Worm (Caenorhabditis elegans) whole organism, L1 larva: Measurements from ENCODE around the gene gck-2.

ENCODE experiments used
- C04F5.9 ChIP-seq: sonication (generic microtip); optimal IDR thresholded peaks from 2 replicates; lab custom pipeline; 2016; ENCODE audit warnings: missing genetic modification characterization, missing compliant biosample characterization
- C16A3.4 ChIP-seq: fragments of 150-350 bp; optimal IDR thresholded peaks from 2 replicates; lab custom pipeline; 2014; ENCODE audit warnings: missing biosample characterization, missing genetic modification characterization
- aha-1 ChIP-seq: fragments of 150-350 bp; optimal IDR thresholded peaks from 2 replicates; lab custom pipeline; 2014; ENCODE audit warnings: missing biosample characterization, missing genetic modification characterization
- aly-2 ChIP-seq: fragments of 150-350 bp; optimal IDR thresholded peaks from 2 replicates; lab custom pipeline; 2014; ENCODE audit warnings: missing biosample characterization, missing genetic modification characterization
- blmp-1 ChIP-seq: fragments of 150-350 bp; optimal IDR thresholded peaks from 2 replicates; lab custom pipeline; 2014; ENCODE audit warnings: missing biosample characterization, missing genetic modification characterization
- ceh-8 ChIP-seq: fragments of 200-800 bp; sonication (Bioruptor generic); optimal IDR thresholded peaks from 2 replicates; lab custom pipeline; 2018; ENCODE audit warnings: mild to moderate bottlenecking, missing genetic modification characterization, moderate library complexity, missing compliant biosample characterization
- ceh-90 ChIP-seq: sonication (generic microtip); optimal IDR thresholded peaks from 2 replicates; lab custom pipeline; 2016; ENCODE audit warnings: missing genetic modification characterization, missing compliant biosample characterization
- dpl-1 ChIP-seq, 3 experiments: fragments of 150-350 bp in 2 of 3; sonication (generic microtip) in 1 of 3; optimal IDR thresholded peaks; 2 replicates each; lab custom pipeline; 2014 to 2017; ENCODE audit warnings: missing biosample characterization in 3 of 3, missing genetic modification characterization in 3 of 3, missing genetic modification reagents in 3 of 3
- dsc-1 ChIP-seq: sonication (generic microtip); optimal IDR thresholded peaks from 2 replicates; lab custom pipeline; 2016; ENCODE audit warnings: mild to moderate bottlenecking, missing genetic modification characterization, missing compliant biosample characterization
- efl-1 ChIP-seq, 4 experiments: fragments of 150-350 bp; optimal IDR thresholded peaks in 3 of 4; peaks in 1 of 4; 1 replicate in 1 of 4; 2 replicates in 3 of 4; lab custom pipeline; 2014; ENCODE audit warnings: missing biosample characterization in 2 of 4, missing genetic modification characterization in 2 of 4, missing genetic modification reagents in 2 of 4
- elt-3 ChIP-seq, 6 experiments: fragments of 150-350 bp in 1 of 6; sonication (generic microtip); optimal IDR thresholded peaks; 2 replicates each; lab custom pipeline; 2017 to 2018; ENCODE audit warnings: missing biosample characterization in 6 of 6, missing genetic modification characterization in 6 of 6, inconsistent platforms in 1 of 6
- fos-1 ChIP-seq: fragments of 150-350 bp; optimal IDR thresholded peaks from 2 replicates; lab custom pipeline; 2014; ENCODE audit warnings: missing biosample characterization, missing genetic modification characterization
- hlh-17 ChIP-seq: fragments of 200-800 bp; sonication (Bioruptor generic); optimal IDR thresholded peaks from 2 replicates; lab custom pipeline; 2018; ENCODE audit warnings: missing genetic modification characterization, mild to moderate bottlenecking, missing compliant biosample characterization, moderate library complexity, borderline replicate concordance
- irx-1 ChIP-seq: sonication (generic microtip); optimal IDR thresholded peaks from 2 replicates; lab custom pipeline; 2016; ENCODE audit warnings: missing genetic modification characterization, missing compliant biosample characterization
- jun-1 ChIP-seq: fragments of 150-350 bp; optimal IDR thresholded peaks from 2 replicates; lab custom pipeline; 2014; ENCODE audit warnings: missing biosample characterization, missing genetic modification reagents, missing genetic modification characterization
- lin-13 ChIP-seq: fragments of 150-350 bp; optimal IDR thresholded peaks from 2 replicates; lab custom pipeline; 2014; ENCODE audit warnings: missing biosample characterization, missing genetic modification reagents, missing genetic modification characterization
- lin-14 ChIP-seq: fragments of 200-800 bp; sonication (Bioruptor generic); optimal IDR thresholded peaks from 2 replicates; lab custom pipeline; 2018; ENCODE audit warnings: mild to moderate bottlenecking, missing genetic modification characterization, moderate library complexity, missing compliant biosample characterization
- lin-15B ChIP-seq: fragments of 150-350 bp; sonication (generic microtip); optimal IDR thresholded peaks from 3 replicates; lab custom pipeline; 2014; ENCODE audit warnings: missing biosample characterization, missing genetic modification characterization
- lin-35 ChIP-seq, 2 experiments: fragments of 150-350 bp; optimal IDR thresholded peaks; 2 replicates each; lab custom pipeline; 2014; ENCODE audit warnings: missing biosample characterization in 2 of 2, missing genetic modification characterization in 2 of 2, missing genetic modification reagents in 2 of 2
- lin-39 ChIP-seq: fragments of 150-350 bp; optimal IDR thresholded peaks from 2 replicates; lab custom pipeline; 2014; ENCODE audit warnings: missing biosample characterization, missing genetic modification reagents, missing genetic modification characterization
- lsy-2 ChIP-seq, 2 experiments: fragments of 150-350 bp; optimal IDR thresholded peaks; 2 replicates each; lab custom pipeline; 2014; ENCODE audit warnings: missing biosample characterization in 2 of 2, missing genetic modification characterization in 2 of 2
- mab-9 ChIP-seq: fragments of 200-800 bp; sonication (Bioruptor generic); IDR thresholded peaks from 2 replicates; pipeline ENCODE4 v1.3.6; 2022; ENCODE audit warnings: missing genetic modification reagents, missing genetic modification characterization, missing compliant biosample characterization
- mef-2 ChIP-seq: fragments of 150-350 bp; optimal IDR thresholded peaks from 2 replicates; lab custom pipeline; 2014; ENCODE audit warnings: missing biosample characterization, missing genetic modification characterization
- mep-1 ChIP-seq: fragments of 150-350 bp; optimal IDR thresholded peaks from 2 replicates; lab custom pipeline; 2014; ENCODE audit warnings: missing biosample characterization, missing genetic modification characterization
- nhr-12 ChIP-seq: sonication (generic microtip); optimal IDR thresholded peaks from 2 replicates; lab custom pipeline; 2017; ENCODE audit warnings: missing biosample characterization, missing genetic modification characterization
- nhr-19 ChIP-seq: fragments of 200-800 bp; sonication (Bioruptor generic); conservative IDR thresholded peaks from 2 replicates; pipeline ENCODE4 v1.3.6; 2022; ENCODE audit warnings: missing genetic modification characterization, missing compliant biosample characterization
- nhr-20 ChIP-seq: sonication (generic microtip); optimal IDR thresholded peaks from 2 replicates; lab custom pipeline; 2016; ENCODE audit warnings: mild to moderate bottlenecking, missing genetic modification characterization, missing compliant biosample characterization
- nhr-237 ChIP-seq: fragments of 150-350 bp; optimal IDR thresholded peaks from 2 replicates; lab custom pipeline; 2014; ENCODE audit warnings: missing biosample characterization, missing genetic modification characterization
- nhr-28 ChIP-seq: fragments of 150-350 bp; optimal IDR thresholded peaks from 2 replicates; lab custom pipeline; 2014; ENCODE audit warnings: missing biosample characterization, missing genetic modification characterization
- nhr-47 ChIP-seq: sonication (generic microtip); optimal IDR thresholded peaks from 2 replicates; lab custom pipeline; 2016; ENCODE audit warnings: mild to moderate bottlenecking, missing genetic modification characterization, moderate library complexity, missing compliant biosample characterization
- nhr-71 ChIP-seq: sonication (generic microtip); optimal IDR thresholded peaks from 2 replicates; lab custom pipeline; 2016; ENCODE audit warnings: mild to moderate bottlenecking, missing genetic modification characterization, moderate library complexity, missing compliant biosample characterization
- nhr-76 ChIP-seq: sonication (generic microtip); optimal IDR thresholded peaks from 2 replicates; lab custom pipeline; 2017; ENCODE audit warnings: missing biosample characterization, missing genetic modification characterization
- nhr-77 ChIP-seq: fragments of 150-350 bp; optimal IDR thresholded peaks from 2 replicates; lab custom pipeline; 2014; ENCODE audit warnings: missing biosample characterization, missing genetic modification characterization
- nhr-84 ChIP-seq: sonication (generic microtip); optimal IDR thresholded peaks from 2 replicates; lab custom pipeline; 2017; ENCODE audit warnings: missing biosample characterization, missing genetic modification characterization
- nhr-85 ChIP-seq: sonication (generic microtip); peaks from one replicate; lab custom pipeline; 2016; ENCODE audit warnings: missing genetic modification characterization, inconsistent platforms, missing compliant biosample characterization
- pax-3 ChIP-seq: fragments of 200-800 bp; sonication (Bioruptor generic); optimal IDR thresholded peaks from 2 replicates; lab custom pipeline; 2018; ENCODE audit warnings: mild to moderate bottlenecking, missing genetic modification characterization, moderate library complexity, missing compliant biosample characterization
- rnt-1 ChIP-seq: sonication (generic microtip); optimal IDR thresholded peaks from 2 replicates; lab custom pipeline; 2016; ENCODE audit warnings: mild to moderate bottlenecking, missing genetic modification characterization, moderate library complexity, missing compliant biosample characterization
- skn-1 ChIP-seq: fragments of 150-350 bp; optimal IDR thresholded peaks from 2 replicates; lab custom pipeline; 2014; ENCODE audit warnings: missing biosample characterization, missing genetic modification characterization
- snu-23 ChIP-seq: sonication (generic microtip); optimal IDR thresholded peaks from 2 replicates; lab custom pipeline; 2016; ENCODE audit warnings: missing genetic modification characterization, missing compliant biosample characterization
- sox-4 ChIP-seq: sonication (generic microtip); optimal IDR thresholded peaks from 2 replicates; lab custom pipeline; 2016; ENCODE audit warnings: missing genetic modification characterization, missing compliant biosample characterization
- sup-37 ChIP-seq: fragments of 200-800 bp; sonication (Bioruptor generic); optimal IDR thresholded peaks from 2 replicates; lab custom pipeline; 2018; ENCODE audit warnings: mild to moderate bottlenecking, missing genetic modification characterization, missing compliant biosample characterization
- swsn-7 ChIP-seq: sonication (generic microtip); optimal IDR thresholded peaks from 2 replicates; lab custom pipeline; 2016; ENCODE audit warnings: missing genetic modification characterization, missing compliant biosample characterization
- tbx-2 ChIP-seq: sonication (generic microtip); optimal IDR thresholded peaks from 2 replicates; lab custom pipeline; 2016; ENCODE audit warnings: missing genetic modification characterization, missing compliant biosample characterization
- unc-30 ChIP-seq: sonication (generic microtip); optimal IDR thresholded peaks from 2 replicates; lab custom pipeline; 2017; ENCODE audit warnings: missing biosample characterization, missing genetic modification characterization
- unc-62 ChIP-seq: fragments of 150-350 bp; optimal IDR thresholded peaks from 2 replicates; lab custom pipeline; 2014; ENCODE audit warnings: missing biosample characterization, missing genetic modification reagents, missing genetic modification characterization
- xbp-1 ChIP-seq: sonication (generic microtip); optimal IDR thresholded peaks from 2 replicates; lab custom pipeline; 2016; ENCODE audit warnings: missing genetic modification characterization, missing compliant biosample characterization
- zip-4 ChIP-seq: fragments of 200-800 bp; sonication (Bioruptor generic); optimal IDR thresholded peaks from 2 replicates; lab custom pipeline; 2018; ENCODE audit warnings: mild to moderate bottlenecking, missing genetic modification characterization, moderate library complexity, missing compliant biosample characterization
- ztf-11 ChIP-seq, 2 experiments: sonication (generic microtip); optimal IDR thresholded peaks; 2 replicates each; lab custom pipeline; 2016 to 2017; ENCODE audit warnings: missing genetic modification characterization in 2 of 2, missing biosample characterization in 1 of 2, missing compliant biosample characterization in 1 of 2

gck-2 gene

ce11 chrV:6792565-6792964 lies at the start of gene gck-2:
Gene gck-2, minus strand, starts transcription at chrV:6792665.
- no peak for TF ChIP-seq nhr-19 (GFP tag; lab: Robert Waterston, UW)
- no peak for TF ChIP-seq mab-9
- no peak for TF ChIP-seq pax-3 (tag; lab: Kevin White, UChicago)
- no peak for TF ChIP-seq fos-1 (tag; lab: Kevin White, UChicago)
- TF ChIP-seq aly-2, result no peak
- TF ChIP-seq zip-4 (GFP tag; lab: Kevin White, UChicago), result no peak
- TF ChIP-seq C16A3.4, result no peak
- TF ChIP-seq nhr-28 (tag; lab: Kevin White, UChicago), result no peak
- TF ChIP-seq tbx-2 (tag; lab: Kevin White, UChicago), result no peak
- TF ChIP-seq sox-4, result no peak
- no peak for TF ChIP-seq nhr-12 (tag; lab: Kevin White, UChicago)
- no peak for TF ChIP-seq C04F5.9 (tag; lab: Kevin White, UChicago)
- no peak for TF ChIP-seq xbp-1 (tag; lab: Kevin White, UChicago)
- TF ChIP-seq jun-1 (tag; lab: Kevin White, UChicago), result no peak
- no peak for TF ChIP-seq nhr-76 (tag; lab: Kevin White, UChicago)
- no peak for TF ChIP-seq mef-2
- TF ChIP-seq nhr-77 (tag; lab: Kevin White, UChicago), result no peak

- TF ChIP-seq nhr-237 (tag; lab: Kevin White, UChicago) (no peak), efl-1 (optimal IDR thresholded peaks at IDR 0.05; lab: Kevin White, UChicago) (no peak), efl-1 (GFP tag; optimal IDR thresholded peaks at IDR 0.05 in 1 of 2; lab: Kevin White, UChicago) (peak in 1 of 2 experiments; percentile 89)
- TF ChIP-seq, all 84 proteins: peak for 1
Observed at ce11 chrV:6839008-6839407, 46.5 kb upstream of the gck-2 start, which contains the start of gene hpo-8. Gene hpo-8, plus strand, starts transcription at chrV:6839289.

ce11 chrV:6838599-6838998 lies 46.1 kb upstream of the gck-2 start, which contains the start of gene T15B7.15:
Gene T15B7.15, minus strand, starts transcription at chrV:6838665.
- peak; percentile 25 to 71 for TF ChIP-seq lsy-2 (tag; optimal IDR thresholded peaks at IDR 0.05; lab: Kevin White, UChicago)
- TF ChIP-seq ceh-90 (tag; lab: Kevin White, UChicago), result no peak
- no peak for TF ChIP-seq ceh-8 (GFP tag; lab: Kevin White, UChicago)
- no peak for TF ChIP-seq unc-62 (GFP tag; lab: Kevin White, UChicago)
- no peak for TF ChIP-seq nhr-12 (tag; lab: Kevin White, UChicago)
- TF ChIP-seq elt-3 (tag; optimal IDR thresholded peaks at IDR 0.05; lab: Kevin White, UChicago), result peak in 1 of 6 experiments; percentile 1
- peak; percentile 51 for TF ChIP-seq lin-15B (tag; lab: Kevin White, UChicago)
- peak; percentile 72 to 88 (median 82) for TF ChIP-seq dpl-1 (GFP tag; optimal IDR thresholded peaks at IDR 0.05; lab: Kevin White, UChicago)
- peak; percentile 21 for TF ChIP-seq dsc-1
- peak; percentile 30 for TF ChIP-seq rnt-1
- peak; percentile 53 for TF ChIP-seq nhr-47 (tag; lab: Kevin White, UChicago)
- peak; percentile 20 for TF ChIP-seq irx-1 (tag; lab: Kevin White, UChicago)
- TF ChIP-seq snu-23 (GFP tag; lab: Kevin White, UChicago), result peak; percentile 42
- no peak for TF ChIP-seq hlh-17 (GFP tag; lab: Kevin White, UChicago)
- peak; percentile 21 for TF ChIP-seq lin-39 (tag; lab: Kevin White, UChicago)
- TF ChIP-seq C16A3.4, result peak; percentile 31
- no peak for TF ChIP-seq lin-13 (GFP tag; lab: Kevin White, UChicago)
- peak; percentile 44 for TF ChIP-seq nhr-19 (GFP tag; lab: Robert Waterston, UW)
- TF ChIP-seq nhr-85, result peak; percentile 53
- no peak for TF ChIP-seq unc-30 (tag; lab: Kevin White, UChicago)
- TF ChIP-seq nhr-71, result peak; percentile 50
- no peak for TF ChIP-seq mab-9
- peak; percentile 21 for TF ChIP-seq nhr-20 (tag; lab: Kevin White, UChicago)
- no peak for TF ChIP-seq fos-1 (tag; lab: Kevin White, UChicago)
- TF ChIP-seq sox-4, result no peak
- no peak for TF ChIP-seq sup-37 (GFP tag; lab: Kevin White, UChicago)
- peak; percentile 18 for TF ChIP-seq tbx-2 (tag; lab: Kevin White, UChicago)
- no peak for TF ChIP-seq nhr-84
- TF ChIP-seq mep-1 (tag; lab: Kevin White, UChicago), result peak; percentile 36
- peak; percentile 36 for TF ChIP-seq swsn-7
- peak; percentile 50 for TF ChIP-seq lin-14 (GFP tag; lab: Kevin White, UChicago)
- TF ChIP-seq lin-35 (GFP tag; optimal IDR thresholded peaks at IDR 0.05; lab: Kevin White, UChicago), result peak; percentile 67 to 87
- peak; percentile 19 for TF ChIP-seq blmp-1 (tag; lab: Kevin White, UChicago)
- TF ChIP-seq aha-1 (tag; lab: Kevin White, UChicago), result no peak
- no peak for TF ChIP-seq ztf-11 (tag; optimal IDR thresholded peaks at IDR 0.05; lab: Kevin White, UChicago)
- TF ChIP-seq xbp-1 (tag; lab: Kevin White, UChicago), result peak; percentile 20
- peak; percentile 32 to 83 for TF ChIP-seq efl-1 (optimal IDR thresholded peaks at IDR 0.05; lab: Kevin White, UChicago)
- peak; percentile 84 to 97 for TF ChIP-seq efl-1 (GFP tag; optimal IDR thresholded peaks at IDR 0.05 in 1 of 2; lab: Kevin White, UChicago)
- TF ChIP-seq aly-2, result no peak
- peak; percentile 57 for TF ChIP-seq skn-1 (tag; lab: Kevin White, UChicago)
